Worm (Caenorhabditis elegans) whole organism, young adult: Measurements from ENCODE around the gene F22H10.11.

Source experiments
- B0019.2 ChIP-seq: fragments of 200-800 bp; sonication (Bioruptor generic); conservative IDR thresholded peaks from 2 replicates; pipeline ENCODE4 v1.3.6; 2022; ENCODE audit warnings: missing genetic modification reagents, missing genetic modification characterization, missing compliant biosample characterization
- F39B2.1 ChIP-seq: fragments of 200-800 bp; sonication (Bioruptor generic); IDR thresholded peaks from 2 replicates; pipeline ENCODE4 v1.3.6; 2022; ENCODE audit warnings: missing genetic modification reagents, missing genetic modification characterization, missing compliant biosample characterization
- K11D2.4 ChIP-seq: fragments of 200-800 bp; sonication (Bioruptor generic); IDR thresholded peaks from 2 replicates; pipeline ENCODE4 v1.3.6; 2022; ENCODE audit warnings: missing genetic modification reagents, missing genetic modification characterization, missing compliant biosample characterization
- K12H6.12 ChIP-seq: fragments of 200-800 bp; sonication (Bioruptor generic); optimal IDR thresholded peaks from 2 replicates; lab custom pipeline; 2018; ENCODE audit warnings: mild to moderate bottlenecking, missing genetic modification characterization, missing compliant biosample characterization
- T26A5.8 ChIP-seq: sonication (generic microtip); optimal IDR thresholded peaks from 2 replicates; lab custom pipeline; 2016; ENCODE audit warnings: missing genetic modification characterization, missing compliant biosample characterization
- Y53F4B.3 ChIP-seq: fragments of 200-800 bp; sonication (Bioruptor generic); IDR thresholded peaks from 2 replicates; pipeline ENCODE4 v1.3.6; 2022; ENCODE audit warnings: missing genetic modification reagents, missing genetic modification characterization, missing compliant biosample characterization
- Y53G8AR.9 ChIP-seq: fragments of 200-800 bp; sonication (Bioruptor generic); conservative IDR thresholded peaks from 2 replicates; pipeline ENCODE4 v1.3.6; 2022; ENCODE audit warnings: missing genetic modification reagents, missing genetic modification characterization, missing compliant biosample characterization
- Y67H2A.10 ChIP-seq: fragments of 200-800 bp; sonication (Bioruptor generic); conservative IDR thresholded peaks from 2 replicates; pipeline ENCODE4 v1.3.6; 2022; ENCODE audit warnings: missing genetic modification reagents, missing genetic modification characterization, missing compliant biosample characterization
- ZK185.1 ChIP-seq: sonication (generic microtip); optimal IDR thresholded peaks from 2 replicates; lab custom pipeline; 2016; ENCODE audit warnings: mild to moderate bottlenecking, missing genetic modification characterization, missing compliant biosample characterization; ENCODE audit not compliant: poor library complexity, severe bottlenecking
- aptf-2 ChIP-seq: fragments of 200-800 bp; sonication (Bioruptor generic); conservative IDR thresholded peaks from 2 replicates; pipeline ENCODE4 v1.3.6; 2022; ENCODE audit warnings: missing genetic modification reagents, missing genetic modification characterization, missing compliant biosample characterization
- aptf-3 ChIP-seq: fragments of 200-800 bp; sonication (Bioruptor generic); IDR thresholded peaks from 2 replicates; pipeline ENCODE4 v1.3.6; 2022; ENCODE audit warnings: missing genetic modification characterization, missing compliant biosample characterization
- attf-3 ChIP-seq: fragments of 200-800 bp; sonication (Bioruptor generic); conservative IDR thresholded peaks from 2 replicates; pipeline ENCODE4 v1.3.6; 2022; ENCODE audit warnings: missing genetic modification reagents, missing genetic modification characterization, missing compliant biosample characterization
- attf-6 ChIP-seq: fragments of 200-800 bp; sonication (Bioruptor generic); IDR thresholded peaks from 2 replicates; pipeline ENCODE4 v1.3.6; 2022; ENCODE audit warnings: missing genetic modification reagents, missing genetic modification characterization, missing compliant biosample characterization
- bed-1 ChIP-seq: fragments of 200-800 bp; sonication (Bioruptor generic); IDR thresholded peaks from 2 replicates; pipeline ENCODE4 v1.3.6; 2022; ENCODE audit warnings: missing genetic modification reagents, missing genetic modification characterization, missing compliant biosample characterization
- cebp-2 ChIP-seq: fragments of 200-800 bp; sonication (Bioruptor generic); IDR thresholded peaks from 2 replicates; pipeline ENCODE4 v1.3.6; 2022; ENCODE audit warnings: missing genetic modification characterization, missing compliant biosample characterization
- ceh-40 ChIP-seq: fragments of 200-800 bp; sonication (Bioruptor generic); IDR thresholded peaks from 2 replicates; pipeline ENCODE4 v1.3.6; 2022; ENCODE audit warnings: missing genetic modification characterization, missing compliant biosample characterization
- die-1 ChIP-seq: sonication (generic microtip); optimal IDR thresholded peaks from 2 replicates; lab custom pipeline; 2016; ENCODE audit warnings: missing genotype, mild to moderate bottlenecking, missing genetic modification characterization, missing compliant biosample characterization
- dox-1 ChIP-seq: fragments of 200-800 bp; sonication (Bioruptor generic); IDR thresholded peaks from 2 replicates; pipeline ENCODE4 v1.3.6; 2022; ENCODE audit warnings: missing genetic modification reagents, missing genetic modification characterization, missing compliant biosample characterization
- egl-44 ChIP-seq: fragments of 200-800 bp; sonication (Bioruptor generic); IDR thresholded peaks from 2 replicates; pipeline ENCODE4 v1.3.6; 2022; ENCODE audit warnings: missing genetic modification reagents, missing genetic modification characterization, missing compliant biosample characterization
- ekl-4 ChIP-seq: fragments of 200-800 bp; sonication (Bioruptor generic); IDR thresholded peaks from 2 replicates; pipeline ENCODE4 v1.3.6; 2022; ENCODE audit warnings: missing genetic modification reagents, missing genetic modification characterization, missing compliant biosample characterization
- gei-17 ChIP-seq: fragments of 200-800 bp; sonication (Bioruptor generic); optimal IDR thresholded peaks from 2 replicates; lab custom pipeline; 2018; ENCODE audit warnings: mild to moderate bottlenecking, missing genetic modification characterization, missing compliant biosample characterization
- him-1 ChIP-seq: sonication (generic microtip); optimal IDR thresholded peaks from 2 replicates; lab custom pipeline; 2016; ENCODE audit warnings: missing genotype, missing genetic modification reagents, missing genetic modification characterization, missing compliant biosample characterization
- hmg-1.2 ChIP-seq: fragments of 200-800 bp; sonication (Bioruptor generic); IDR thresholded peaks from 2 replicates; pipeline ENCODE4 v1.3.6; 2022; ENCODE audit warnings: missing genetic modification reagents, missing genetic modification characterization, missing compliant biosample characterization
- hrde-1 ChIP-seq: sonication (generic microtip); optimal IDR thresholded peaks from 2 replicates; lab custom pipeline; 2016; ENCODE audit warnings: missing genetic modification characterization, mild to moderate bottlenecking, missing compliant biosample characterization, moderate library complexity, missing genotype, missing genetic modification reagents, borderline replicate concordance
- lin-26 ChIP-seq: fragments of 200-800 bp; sonication (Bioruptor generic); IDR thresholded peaks from 2 replicates; pipeline ENCODE4 v1.3.6; 2022; ENCODE audit warnings: missing genetic modification reagents, missing genetic modification characterization, missing compliant biosample characterization
- madf-6 ChIP-seq: fragments of 200-800 bp; sonication (Bioruptor generic); IDR thresholded peaks from 2 replicates; pipeline ENCODE4 v1.3.6; 2022; ENCODE audit warnings: missing genetic modification reagents, missing genetic modification characterization, missing compliant biosample characterization
- mcd-1 ChIP-seq: fragments of 200-800 bp; sonication (Bioruptor generic); IDR thresholded peaks from 2 replicates; pipeline ENCODE4 v1.3.6; 2022; ENCODE audit warnings: missing genetic modification reagents, missing genetic modification characterization, missing compliant biosample characterization
- mes-4 ChIP-seq: sonication (generic microtip); optimal IDR thresholded peaks from 2 replicates; lab custom pipeline; 2016; ENCODE audit warnings: missing genotype, missing genetic modification characterization, missing compliant biosample characterization
- mxl-1 ChIP-seq: sonication (generic microtip); optimal IDR thresholded peaks from 2 replicates; lab custom pipeline; 2016; ENCODE audit warnings: missing genetic modification characterization, missing compliant biosample characterization
- nhr-90 ChIP-seq: sonication (generic microtip); optimal IDR thresholded peaks from 2 replicates; lab custom pipeline; 2016; ENCODE audit warnings: missing genotype, mild to moderate bottlenecking, missing genetic modification characterization, missing compliant biosample characterization
- pbrm-1 ChIP-seq: fragments of 200-800 bp; sonication (Bioruptor generic); IDR thresholded peaks from 2 replicates; pipeline ENCODE4 v1.3.6; 2022; ENCODE audit warnings: missing genetic modification reagents, missing genetic modification characterization, missing compliant biosample characterization
- pha-4 ChIP-seq: fragments of 150-350 bp; sonication (generic microtip); optimal IDR thresholded peaks from 2 replicates; lab custom pipeline; 2014; ENCODE audit warnings: missing biosample characterization, missing genetic modification reagents, missing genetic modification characterization
- rcor-1 ChIP-seq: fragments of 200-800 bp; sonication (Bioruptor generic); IDR thresholded peaks from 2 replicates; pipeline ENCODE4 v1.3.6; 2022; ENCODE audit warnings: missing genetic modification reagents, missing genetic modification characterization, missing compliant biosample characterization
- rec-8 ChIP-seq, 2 experiments: sonication (generic microtip); optimal IDR thresholded peaks; 2 replicates each; lab custom pipeline; 2016; ENCODE audit warnings: mild to moderate bottlenecking in 2 of 2, missing genetic modification characterization in 2 of 2, missing genetic modification reagents in 2 of 2, missing genotype in 2 of 2, missing biosample characterization in 1 of 2, missing compliant biosample characterization in 1 of 2, moderate library complexity in 1 of 2
- repo-1 ChIP-seq: sonication (generic microtip); optimal IDR thresholded peaks from 2 replicates; lab custom pipeline; 2017; ENCODE audit warnings: mild to moderate bottlenecking, missing genetic modification characterization, missing compliant biosample characterization
- rpc-1 ChIP-seq, 2 experiments: fragments of 150-350 bp in 1 of 2; sonication (generic microtip) in 1 of 2; optimal IDR thresholded peaks; 2 replicates each; lab custom pipeline; 2014 to 2018; ENCODE audit warnings: missing biosample characterization in 1 of 2, missing genetic modification characterization in 1 of 2, missing genetic modification reagents in 1 of 2, missing genotype in 1 of 2
- sdz-38 ChIP-seq: sonication (generic microtip); optimal IDR thresholded peaks from 2 replicates; lab custom pipeline; 2016; ENCODE audit warnings: missing genotype, missing genetic modification characterization, missing compliant biosample characterization
- snpc-1.1 ChIP-seq: sonication (generic microtip); optimal IDR thresholded peaks from 2 replicates; lab custom pipeline; 2017; ENCODE audit warnings: missing genetic modification characterization, mild to moderate bottlenecking, missing compliant biosample characterization, antibody characterized with exemption, moderate library complexity, missing genotype, missing genetic modification reagents; ENCODE audit not compliant: insufficient read depth
- snpc-3.4 ChIP-seq: sonication (generic microtip); optimal IDR thresholded peaks from 2 replicates; lab custom pipeline; 2017; ENCODE audit warnings: missing genetic modification characterization, mild to moderate bottlenecking, missing compliant biosample characterization, antibody characterized with exemption, moderate library complexity, missing genotype, missing genetic modification reagents
- snpc-4 ChIP-seq, 5 experiments: fragments of 150-350 bp in 1 of 5; sonication (generic microtip) in 4 of 5; optimal IDR thresholded peaks; 2 replicates each; lab custom pipeline; 2014 to 2018; ENCODE audit warnings: missing genetic modification characterization in 5 of 5, missing biosample characterization in 3 of 5, antibody characterized with exemption in 2 of 5, mild to moderate bottlenecking in 2 of 5, missing compliant biosample characterization in 2 of 5, missing genotype in 2 of 5, moderate library complexity in 2 of 5, missing genetic modification reagents in 1 of 5
- somi-1 ChIP-seq: fragments of 200-800 bp; sonication (Bioruptor generic); optimal IDR thresholded peaks from 2 replicates; lab custom pipeline; 2018; ENCODE audit warnings: mild to moderate bottlenecking, missing genetic modification characterization, missing compliant biosample characterization
- sptf-2 ChIP-seq: fragments of 200-800 bp; sonication (Bioruptor generic); optimal IDR thresholded peaks from 2 replicates; lab custom pipeline; 2018; ENCODE audit warnings: mild to moderate bottlenecking, missing genetic modification characterization, missing compliant biosample characterization
- zfh-2 ChIP-seq: fragments of 200-800 bp; sonication (Bioruptor generic); conservative IDR thresholded peaks from 2 replicates; pipeline ENCODE4 v1.3.6; 2022; ENCODE audit warnings: missing genetic modification reagents, missing genetic modification characterization, missing compliant biosample characterization
- ztf-18 ChIP-seq: sonication (generic microtip); optimal IDR thresholded peaks from 2 replicates; lab custom pipeline; 2016; ENCODE audit warnings: missing genotype, mild to moderate bottlenecking, missing genetic modification characterization, missing compliant biosample characterization
- ztf-22 ChIP-seq: fragments of 200-800 bp; sonication (Bioruptor generic); optimal IDR thresholded peaks from 2 replicates; lab custom pipeline; 2018; ENCODE audit warnings: mild to moderate bottlenecking, missing genetic modification characterization, moderate library complexity, missing compliant biosample characterization
- ztf-26 ChIP-seq: sonication (generic microtip); optimal IDR thresholded peaks from 2 replicates; lab custom pipeline; 2017; ENCODE audit warnings: missing genetic modification characterization, missing compliant biosample characterization
- ztf-28 ChIP-seq: fragments of 200-800 bp; sonication (Bioruptor generic); IDR thresholded peaks from 2 replicates; pipeline ENCODE4 v1.3.6; 2022; ENCODE audit warnings: missing genetic modification reagents, missing genetic modification characterization, missing compliant biosample characterization

Gene F22H10.11

DNA sequence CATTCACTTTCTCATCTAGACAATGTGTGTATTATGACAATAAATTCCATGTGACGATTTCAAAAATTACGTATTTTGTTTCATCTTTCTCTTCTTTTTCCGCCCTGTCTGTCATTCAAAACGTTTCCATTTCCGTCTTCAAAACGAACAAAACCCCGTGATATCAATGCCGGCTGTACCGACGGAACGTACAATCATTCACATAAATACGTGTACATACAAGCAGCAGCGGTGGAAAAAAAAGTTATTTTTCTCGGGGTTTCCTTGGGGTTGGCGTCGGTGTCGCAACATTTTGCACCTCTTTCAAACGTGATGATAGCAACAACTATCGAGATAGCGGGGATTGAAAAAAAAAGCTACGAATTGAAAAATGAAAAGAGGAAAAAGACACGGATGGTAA is 37.1 kb upstream of the F22H10.11 start (continued):
- TF ChIP-seq T26A5.8 (tag; lab: Kevin White, UChicago), result no peak
- no peak for TF ChIP-seq repo-1 (tag; lab: Kevin White, UChicago)
- TF ChIP-seq F39B2.1 (GFP tag; lab: Robert Waterston, UW), result no peak
- TF ChIP-seq pbrm-1 (GFP tag; lab: Robert Waterston, UW), result no peak
- TF ChIP-seq lin-26 (GFP tag; lab: Robert Waterston, UW), result no peak; the same call in 1 of the 2 replicates
- no peak for TF ChIP-seq Y53F4B.3 (GFP tag; lab: Robert Waterston, UW)
- TF ChIP-seq aptf-3 (GFP tag; lab: Robert Waterston, UW), result no peak
- no peak for TF ChIP-seq attf-3 (GFP tag; lab: Robert Waterston, UW)
- no peak for TF ChIP-seq rec-8 (tag; optimal IDR thresholded peaks at IDR 0.05; lab: Kevin White, UChicago)
- no peak for TF ChIP-seq ztf-28
- peak; percentile 61 for TF ChIP-seq ztf-22 (GFP tag; lab: Kevin White, UChicago)
- 0 out of 2 replicates have a peak, but pooled peaks have one; percentile 29 for TF ChIP-seq K11D2.4
- no peak for TF ChIP-seq bed-1
- TF ChIP-seq B0019.2 (GFP tag; lab: Robert Waterston, UW), result no peak
- no peak for TF ChIP-seq pha-4 (tag; lab: Kevin White, UChicago)
- TF ChIP-seq ekl-4, result no peak
- TF ChIP-seq dox-1 (GFP tag; lab: Robert Waterston, UW), result peak; percentile 62; the same call in 1 of the 2 replicates
- TF ChIP-seq attf-6 (GFP tag; lab: Robert Waterston, UW), result no peak
- no peak for TF ChIP-seq rcor-1
- TF ChIP-seq somi-1 (GFP tag; lab: Kevin White, UChicago), result peak; percentile 77
- no peak for TF ChIP-seq egl-44 (GFP tag; lab: Robert Waterston, UW)
- no peak for TF ChIP-seq sdz-38
- TF ChIP-seq gei-17 (GFP tag; lab: Kevin White, UChicago), result no peak
- TF ChIP-seq nhr-90 (tag; lab: Kevin White, UChicago), result peak; percentile 17
- no peak for TF ChIP-seq Y67H2A.10 (GFP tag; lab: Robert Waterston, UW)
- no peak for TF ChIP-seq mxl-1 (tag; lab: Kevin White, UChicago)

DNA sequence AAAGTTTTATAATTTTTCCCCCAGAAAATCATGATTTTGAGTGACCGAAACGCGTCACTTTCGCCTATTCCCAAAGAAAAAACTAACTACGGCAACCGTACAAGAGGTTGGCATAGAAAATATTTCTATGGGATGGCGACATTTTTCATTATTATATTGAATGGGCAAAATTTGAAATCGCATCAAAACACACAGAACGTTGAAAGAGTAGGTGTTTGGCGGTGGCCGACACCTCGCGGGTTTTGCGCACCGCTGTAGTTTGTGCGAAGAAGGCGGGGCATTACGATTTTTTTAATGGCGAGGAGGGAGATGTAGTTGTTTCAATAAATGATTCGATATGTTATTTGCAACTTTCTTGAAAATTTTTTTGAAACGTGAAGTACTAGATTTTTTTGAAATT is 34.1 kb upstream of the F22H10.11 start:
- peak; percentile 38; the same call in 1 of the 2 replicates for TF ChIP-seq hmg-1.2
- TF ChIP-seq zfh-2, result no peak
- no peak for TF ChIP-seq mcd-1 (GFP tag; lab: Robert Waterston, UW)
- no peak for TF ChIP-seq ceh-40 (GFP tag; lab: Robert Waterston, UW)
- TF ChIP-seq ztf-26 (tag; lab: Kevin White, UChicago), result no peak
- no peak for TF ChIP-seq rpc-1 (optimal IDR thresholded peaks at IDR 0.05; lab: Kevin White, UChicago)
- peak; percentile 7 for TF ChIP-seq rpc-1 (tag; optimal IDR thresholded peaks at IDR 0.05; lab: Kevin White, UChicago)
- TF ChIP-seq die-1, result no peak
- TF ChIP-seq aptf-2, result 0 out of 2 replicates have a peak, but pooled peaks have one; percentile 39
- TF ChIP-seq ZK185.1 (tag; lab: Kevin White, UChicago), result no peak
- TF ChIP-seq sptf-2 (GFP tag; lab: Kevin White, UChicago), result no peak
- no peak for TF ChIP-seq cebp-2 (GFP tag; lab: Robert Waterston, UW)
- TF ChIP-seq hrde-1 (tag; lab: Kevin White, UChicago), result peak; percentile 29
- TF ChIP-seq attf-6 (GFP tag; lab: Robert Waterston, UW), result no peak
- peak; percentile 96 for TF ChIP-seq snpc-4 (GFP tag; optimal IDR thresholded peaks at IDR 0.05; lab: Kevin White, UChicago)
- peak; percentile 81 to 96 (median 94) for TF ChIP-seq snpc-4 (tag; optimal IDR thresholded peaks at IDR 0.05; lab: Kevin White, UChicago)
- TF ChIP-seq snpc-3.4, result peak; percentile 93
- no peak for TF ChIP-seq K12H6.12 (tag; lab: Kevin White, UChicago)
- no peak for TF ChIP-seq ekl-4
- TF ChIP-seq Y53G8AR.9 (GFP tag; lab: Robert Waterston, UW), result 0 out of 2 replicates have a peak, but pooled peaks have one; percentile 55
- peak; percentile 69 for TF ChIP-seq him-1 (tag; lab: Kevin White, UChicago)
- TF ChIP-seq mes-4 (tag; lab: Kevin White, UChicago), result no peak
- TF ChIP-seq ztf-18, result no peak
- no peak for TF ChIP-seq madf-6
- TF ChIP-seq snpc-1.1 (tag; lab: Kevin White, UChicago), result peak; percentile 95
